Fruit fly (Drosophila melanogaster) S2 (cell line): ENCODE data around the gene CG34376.

Source experiments
- CG8478 ChIP-seq: fragments of >200 bp; optimal IDR thresholded peaks from 2 replicates; lab custom pipeline; 2018
- CTCF ChIP-seq, 2 experiments: fragments of >200 bp; optimal IDR thresholded peaks; 2 replicates each; lab custom pipeline; 2018

DNA sequence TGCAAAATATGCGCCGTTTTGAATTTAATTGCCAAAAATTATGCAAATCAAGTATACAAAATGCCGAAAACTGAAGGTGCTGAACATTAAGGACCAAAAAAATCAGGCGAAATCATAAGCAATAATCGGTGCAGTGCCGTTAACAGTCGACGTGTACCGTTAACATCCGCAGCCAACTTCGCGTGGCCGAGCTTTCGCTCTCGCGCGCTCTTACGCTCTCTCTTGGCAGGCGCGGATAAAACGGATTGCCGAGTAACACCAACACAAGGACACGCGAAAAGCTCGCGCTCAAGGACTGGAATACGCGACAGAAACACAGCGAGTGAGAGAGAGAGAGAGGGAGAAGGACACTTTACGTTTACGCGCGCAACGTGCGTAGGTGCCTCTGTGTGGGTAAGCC lies 22.2 kb downstream of the CG34376 start:
- TF ChIP-seq CTCF (optimal IDR thresholded peaks at IDR 0.05; lab: Kevin White, UChicago) = no peak
- no peak for TF ChIP-seq CG8478 (lab: Kevin White, UChicago)
